Fruit fly (Drosophila melanogaster) whole organism, embryonic: ENCODE measurements around the gene CG10182.

Experiments
- Atf3 ChIP-seq: fragments of 200-800 bp; sonication (Bioruptor generic); optimal IDR thresholded peaks from 3 replicates; lab custom pipeline; 2016; ENCODE audit warnings: missing biosample characterization, missing genetic modification characterization
- Bdp1 ChIP-seq: fragments of 200-800 bp; sonication (Bioruptor generic); optimal IDR thresholded peaks from 3 replicates; lab custom pipeline; 2016; ENCODE audit warnings: missing biosample characterization, missing genetic modification characterization
- CG10462 ChIP-seq: fragments of 200-800 bp; sonication (Bioruptor generic); optimal IDR thresholded peaks from 2 replicates; lab custom pipeline; 2016; ENCODE audit warnings: missing biosample characterization, missing genetic modification characterization
- CG11695 ChIP-seq: fragments of 200-800 bp; sonication (Bioruptor generic); IDR thresholded peaks from 3 replicates; pipeline ENCODE4 v1.3.6; 2022; ENCODE audit warnings: missing biosample characterization, missing genetic modification characterization
- CG12071 ChIP-seq: fragments of 200-800 bp; sonication (Bioruptor generic); optimal IDR thresholded peaks from 3 replicates; lab custom pipeline; 2018; ENCODE audit warnings: missing biosample characterization, mild to moderate bottlenecking, missing genetic modification characterization
- CG12769 ChIP-seq: fragments of 200-800 bp; sonication (Bioruptor generic); optimal IDR thresholded peaks from 2 replicates; lab custom pipeline; 2019; ENCODE audit warnings: missing biosample characterization, mild to moderate bottlenecking, missing genetic modification characterization, moderate library complexity
- CG13296 ChIP-seq: fragments of 200-800 bp; sonication (Bioruptor generic); optimal IDR thresholded peaks from 3 replicates; lab custom pipeline; 2018; ENCODE audit warnings: missing biosample characterization, mild to moderate bottlenecking, missing genetic modification characterization
- CG16815 ChIP-seq: fragments of 200-800 bp; sonication (Bioruptor generic); optimal IDR thresholded peaks from 3 replicates; lab custom pipeline; 2017; ENCODE audit warnings: missing biosample characterization, mild to moderate bottlenecking, missing genetic modification characterization
- CG1832 ChIP-seq: fragments of 200-800 bp; sonication (Bioruptor generic); optimal IDR thresholded peaks from 2 replicates; lab custom pipeline; 2017; ENCODE audit warnings: missing biosample characterization, mild to moderate bottlenecking, missing genetic modification characterization, inconsistent platforms
- CG34376 ChIP-seq: fragments of 200-800 bp; sonication (Bioruptor generic); optimal IDR thresholded peaks from 2 replicates; lab custom pipeline; 2018; ENCODE audit warnings: missing biosample characterization, mild to moderate bottlenecking, missing genetic modification characterization
- CG4282 ChIP-seq: fragments of 200-800 bp; sonication (Bioruptor generic); optimal IDR thresholded peaks from 2 replicates; lab custom pipeline; 2016; ENCODE audit warnings: missing biosample characterization, missing genetic modification characterization
- CG4820 ChIP-seq: fragments of 200-800 bp; sonication (Bioruptor generic); optimal IDR thresholded peaks from 3 replicates; lab custom pipeline; 2016; ENCODE audit warnings: missing biosample characterization, missing genetic modification characterization
- CG6654 ChIP-seq: fragments of 200-800 bp; sonication (Bioruptor generic); optimal IDR thresholded peaks from 2 replicates; lab custom pipeline; 2017; ENCODE audit warnings: missing biosample characterization, mild to moderate bottlenecking, missing genetic modification characterization
- CG7556 ChIP-seq: fragments of 200-800 bp; sonication (Bioruptor generic); optimal IDR thresholded peaks from 2 replicates; lab custom pipeline; 2017; ENCODE audit warnings: missing biosample characterization, mild to moderate bottlenecking, missing genetic modification characterization
- CG7987 ChIP-seq: fragments of 200-800 bp; sonication (Bioruptor generic); optimal IDR thresholded peaks from 2 replicates; lab custom pipeline; 2018; ENCODE audit warnings: missing biosample characterization, mild to moderate bottlenecking, missing genetic modification characterization, moderate library complexity
- CG8478 ChIP-seq: fragments of >200 bp; optimal IDR thresholded peaks from 2 replicates; lab custom pipeline; 2018
- Fer1 ChIP-seq: fragments of 200-800 bp; sonication (Bioruptor generic); optimal IDR thresholded peaks from 2 replicates; lab custom pipeline; 2017; ENCODE audit warnings: missing biosample characterization, mild to moderate bottlenecking, missing genetic modification characterization
- Med ChIP-seq: fragments of 200-800 bp; sonication (Bioruptor generic); peaks from one replicate; lab custom pipeline; 2016; ENCODE audit warnings: missing biosample characterization, missing genetic modification characterization, mild to moderate bottlenecking, inconsistent platforms, moderate library complexity
- NFAT ChIP-seq: fragments of 200-800 bp; sonication (Bioruptor generic); IDR thresholded peaks from 2 replicates; pipeline ENCODE4 v1.3.6; 2022; ENCODE audit warnings: missing biosample characterization, missing genetic modification characterization
- Opbp ChIP-seq: fragments of 200-800 bp; sonication (Bioruptor generic); IDR thresholded peaks from 3 replicates; pipeline ENCODE4 v1.3.6; 2022; ENCODE audit warnings: missing biosample characterization, missing genetic modification characterization; ENCODE audit not compliant: partially characterized antibody
- Rfx ChIP-seq: fragments of 200-800 bp; sonication (Bioruptor generic); IDR thresholded peaks from 2 replicates; pipeline ENCODE4 v1.3.6; 2022; ENCODE audit warnings: missing biosample characterization, missing genetic modification characterization
- Side ChIP-seq: fragments of 200-800 bp; sonication (Bioruptor generic); optimal IDR thresholded peaks from 2 replicates; lab custom pipeline; 2016; ENCODE audit warnings: missing biosample characterization, missing genetic modification characterization
- Sox100B ChIP-seq: fragments of 200-800 bp; sonication (Bioruptor generic); optimal IDR thresholded peaks from 3 replicates; lab custom pipeline; 2018; ENCODE audit warnings: missing biosample characterization, mild to moderate bottlenecking, missing genetic modification characterization
- Spps ChIP-seq: fragments of 200-800 bp; sonication (Bioruptor generic); optimal IDR thresholded peaks from 2 replicates; lab custom pipeline; 2018; ENCODE audit warnings: missing biosample characterization, mild to moderate bottlenecking, missing genetic modification characterization
- Trl ChIP-seq, 3 experiments: fragments of >200 bp in 2 of 3; fragments of 200-800 bp in 1 of 3; sonication (Bioruptor generic) in 1 of 3; optimal IDR thresholded peaks; 2 replicates in 1 of 3; 3 replicates in 2 of 3; lab custom pipeline; 2016 to 2017; ENCODE audit warnings: missing biosample characterization in 1 of 3, missing genetic modification characterization in 1 of 3
- amos ChIP-seq: fragments of 200-800 bp; sonication (Bioruptor generic); IDR thresholded peaks from 2 replicates; pipeline ENCODE4 v1.3.6; 2022; ENCODE audit warnings: missing biosample characterization, missing genetic modification characterization; ENCODE audit not compliant: partially characterized antibody
- bbx ChIP-seq: fragments of 200-800 bp; sonication (Bioruptor generic); IDR thresholded peaks from 2 replicates; pipeline ENCODE4 v1.3.6; 2022; ENCODE audit warnings: missing biosample characterization, missing genetic modification characterization; ENCODE audit not compliant: partially characterized antibody
- cas ChIP-seq: fragments of 200-800 bp; sonication (Bioruptor generic); IDR thresholded peaks from 2 replicates; pipeline ENCODE4 v1.3.6; 2022; ENCODE audit warnings: missing biosample characterization, missing genetic modification characterization
- gcm ChIP-seq: fragments of 200-800 bp; sonication (Bioruptor generic); optimal IDR thresholded peaks from 2 replicates; lab custom pipeline; 2019; ENCODE audit warnings: missing biosample characterization, mild to moderate bottlenecking, missing genetic modification characterization, moderate library complexity
- hb ChIP-seq: fragments of 200-800 bp; sonication (Bioruptor generic); IDR thresholded peaks from 3 replicates; pipeline ENCODE4 v1.3.6; 2022; ENCODE audit warnings: missing biosample characterization, missing genetic modification characterization; ENCODE audit not compliant: partially characterized antibody
- hbn ChIP-seq: fragments of 200-800 bp; sonication (Bioruptor generic); IDR thresholded peaks from 2 replicates; pipeline ENCODE4 v1.3.6; 2022; ENCODE audit warnings: missing biosample characterization, missing genetic modification characterization; ENCODE audit not compliant: partially characterized antibody
- hkb ChIP-seq, 2 experiments: fragments of 200-800 bp in 1 of 2; fragments of >200 bp in 1 of 2; sonication (Bioruptor generic) in 1 of 2; IDR thresholded peaks in 1 of 2; optimal IDR thresholded peaks in 1 of 2; 2 replicates each; pipeline versions ENCODE4 v1.3.6 to Lab custom; 2017 to 2022; ENCODE audit warnings: missing biosample characterization in 1 of 2, missing genetic modification characterization in 1 of 2
- lbe ChIP-seq: fragments of 200-800 bp; sonication (Bioruptor generic); optimal IDR thresholded peaks from 2 replicates; lab custom pipeline; 2016; ENCODE audit warnings: missing biosample characterization, mild to moderate bottlenecking, missing genetic modification characterization
- mam ChIP-seq: fragments of 200-800 bp; sonication (Bioruptor generic); optimal IDR thresholded peaks from 3 replicates; lab custom pipeline; 2016; ENCODE audit warnings: missing biosample characterization, missing genetic modification characterization
- mld ChIP-seq: fragments of 200-800 bp; sonication (Bioruptor generic); IDR thresholded peaks from 3 replicates; pipeline ENCODE4 v1.3.6; 2022; ENCODE audit warnings: missing biosample characterization, missing genetic modification characterization; ENCODE audit not compliant: partially characterized antibody
- ranshi ChIP-seq: fragments of 200-800 bp; sonication (Bioruptor generic); IDR thresholded peaks from 2 replicates; pipeline ENCODE4 v1.3.6; 2022; ENCODE audit warnings: missing biosample characterization, missing genetic modification characterization
- sug ChIP-seq: fragments of 200-800 bp; optimal IDR thresholded peaks from 2 replicates; lab custom pipeline; 2019; ENCODE audit warnings: missing biosample characterization, mild to moderate bottlenecking, missing genetic modification characterization, moderate library complexity
- tna ChIP-seq: fragments of 200-800 bp; sonication (Bioruptor generic); IDR thresholded peaks from 2 replicates; pipeline ENCODE4 v1.3.6; 2022; ENCODE audit warnings: missing biosample characterization, missing genetic modification characterization; ENCODE audit not compliant: partially characterized antibody
- vnd ChIP-seq: fragments of 200-800 bp; sonication (Bioruptor generic); IDR thresholded peaks from 3 replicates; pipeline ENCODE4 v1.3.6; 2022; ENCODE audit warnings: missing biosample characterization, missing genetic modification characterization; ENCODE audit not compliant: partially characterized antibody

Gene CG10182

dm6 chr3R:23601346-23601817, 11.8 kb upstream of the CG10182 start (continued):
- peak; percentile 69 for TF ChIP-seq amos (GFP tag; lab: Robert Waterston, UW)
- TF ChIP-seq Side (GFP tag; lab: Kevin White, UChicago), result no peak
- TF ChIP-seq Bdp1, result peak; percentile 98
- no peak for TF ChIP-seq CG6654 (GFP tag; lab: Kevin White, UChicago)
- peak; percentile 65; the same call in 2 of the 3 replicates for TF ChIP-seq Opbp (GFP tag; lab: Robert Waterston, UW)
- peak; percentile 80 for TF ChIP-seq CG8478 (lab: Kevin White, UChicago)
- no peak for TF ChIP-seq Atf3
- TF ChIP-seq CG12071 (GFP tag; lab: Kevin White, UChicago), result peak; percentile 49
- no peak for TF ChIP-seq Trl (optimal IDR thresholded peaks at IDR 0.05; lab: Kevin White, UChicago)
- TF ChIP-seq Trl (GFP tag; optimal IDR thresholded peaks at IDR 0.05; lab: Kevin White, UChicago), result no peak
- no peak for TF ChIP-seq CG7556
- TF ChIP-seq hbn, result peak; percentile 20; the same call in 1 of the 2 replicates
- no peak for TF ChIP-seq hkb (optimal IDR thresholded peaks at IDR 0.05; lab: Kevin White, UChicago)
- TF ChIP-seq hkb (GFP tag; IDR thresholded peaks at IDR 0.05; lab: Robert Waterston, UW), result peak; percentile 34; the same call in 1 of the 2 replicates
- TF ChIP-seq CG13296 (GFP tag; lab: Kevin White, UChicago), result no peak
- TF ChIP-seq ranshi (GFP tag; lab: Robert Waterston, UW), result no peak
- TF ChIP-seq tna (GFP tag; lab: Robert Waterston, UW), result peak; percentile 60
- TF ChIP-seq CG12769 (tag; lab: Kevin White, UChicago), result peak; percentile 59
- TF ChIP-seq bbx, result peak; percentile 63
- no peak for TF ChIP-seq CG4282 (GFP tag; lab: Kevin White, UChicago)
- TF ChIP-seq CG11695, result 0 out of 3 replicates have a peak, but pooled peaks have one; percentile 22
- TF ChIP-seq CG4820 (GFP tag; lab: Kevin White, UChicago), result no peak
- peak; percentile 49; the same call in 1 of the 3 replicates for TF ChIP-seq mld (GFP tag; lab: Robert Waterston, UW)
- TF ChIP-seq CG16815 (GFP tag; lab: Kevin White, UChicago), result no peak
- TF ChIP-seq Fer1 (GFP tag; lab: Kevin White, UChicago), result peak; percentile 52
- TF ChIP-seq CG1832 (GFP tag; lab: Kevin White, UChicago), result peak; percentile 34
- TF ChIP-seq CG10462 (GFP tag; lab: Kevin White, UChicago), result no peak
- TF ChIP-seq Med (GFP tag; lab: Kevin White, UChicago), result peak; percentile 72
- no peak for TF ChIP-seq gcm (GFP tag; lab: Kevin White, UChicago)
- TF ChIP-seq NFAT (GFP tag; lab: Robert Waterston, UW), result no peak
- peak; percentile 21 for TF ChIP-seq CG7987 (GFP tag; lab: Kevin White, UChicago)
- no peak for TF ChIP-seq Sox100B
- TF ChIP-seq vnd (GFP tag; lab: Robert Waterston, UW), result peak; percentile 46; the same call in 2 of the 3 replicates
- TF ChIP-seq lbe (GFP tag; lab: Kevin White, UChicago), result no peak
- peak; percentile 31; the same call in 1 of the 2 replicates for TF ChIP-seq Rfx (GFP tag; lab: Robert Waterston, UW)
- TF ChIP-seq cas (GFP tag; lab: Robert Waterston, UW), result no peak
- TF ChIP-seq mam (GFP tag; lab: Kevin White, UChicago), result no peak
- TF ChIP-seq CG34376 (GFP tag; lab: Kevin White, UChicago), result peak; percentile 24
- TF ChIP-seq hb (GFP tag; lab: Robert Waterston, UW), result peak; percentile 64; the same call in 1 of the 3 replicates
- peak; percentile 37 for TF ChIP-seq sug (tag; lab: Kevin White, UChicago)
- TF ChIP-seq Spps, result no peak
